Worm (Caenorhabditis elegans) whole organism, L2 larva: Measurements from ENCODE around the gene cest-7.

Experiments
- C34F6.9 ChIP-seq: fragments of 150-350 bp; optimal IDR thresholded peaks from 2 replicates; lab custom pipeline; 2014; ENCODE audit warnings: missing biosample characterization, missing genetic modification characterization
- F13H6.1 ChIP-seq: sonication (generic microtip); optimal IDR thresholded peaks from 2 replicates; lab custom pipeline; 2016; ENCODE audit warnings: missing genetic modification characterization, missing compliant biosample characterization
- R02D3.7 ChIP-seq: fragments of 150-350 bp; optimal IDR thresholded peaks from 2 replicates; lab custom pipeline; 2014; ENCODE audit warnings: missing biosample characterization, missing genetic modification characterization
- ZK546.5 ChIP-seq: sonication (generic microtip); optimal IDR thresholded peaks from 2 replicates; lab custom pipeline; 2017; ENCODE audit warnings: missing biosample characterization, missing genetic modification characterization
- ceh-16 ChIP-seq: fragments of 150-350 bp; optimal IDR thresholded peaks from 2 replicates; lab custom pipeline; 2014; ENCODE audit warnings: missing biosample characterization, missing genetic modification characterization
- crh-2 ChIP-seq: sonication (generic microtip); optimal IDR thresholded peaks from 2 replicates; lab custom pipeline; 2017; ENCODE audit warnings: missing biosample characterization, missing genetic modification characterization
- egl-27 ChIP-seq: sonication (generic microtip); optimal IDR thresholded peaks from 3 replicates; lab custom pipeline; 2017; ENCODE audit warnings: missing biosample characterization, missing genetic modification reagents, missing genetic modification characterization
- fos-1 ChIP-seq: fragments of 150-350 bp; optimal IDR thresholded peaks from 2 replicates; lab custom pipeline; 2014; ENCODE audit warnings: missing biosample characterization, missing genetic modification characterization
- gmeb-1 ChIP-seq: fragments of 150-350 bp; optimal IDR thresholded peaks from 2 replicates; lab custom pipeline; 2014; ENCODE audit warnings: missing biosample characterization, missing genetic modification characterization
- lin-11 ChIP-seq: fragments of 150-350 bp; sonication (generic microtip); optimal IDR thresholded peaks from 2 replicates; lab custom pipeline; 2014; ENCODE audit warnings: missing biosample characterization, missing genetic modification characterization, inconsistent platforms, mixed read lengths
- lsy-2 ChIP-seq, 2 experiments: fragments of 150-350 bp in 1 of 2; sonication (generic microtip) in 1 of 2; optimal IDR thresholded peaks; 2 replicates each; lab custom pipeline; 2014 to 2017; ENCODE audit warnings: missing biosample characterization in 2 of 2, missing genetic modification characterization in 2 of 2
- mdl-1 ChIP-seq, 2 experiments: fragments of 150-350 bp in 1 of 2; sonication (generic microtip) in 1 of 2; optimal IDR thresholded peaks; 2 replicates each; lab custom pipeline; 2017; ENCODE audit warnings: missing biosample characterization in 2 of 2, missing genetic modification characterization in 2 of 2
- nhr-11 ChIP-seq: fragments of 150-350 bp; optimal IDR thresholded peaks from 2 replicates; lab custom pipeline; 2014; ENCODE audit warnings: missing biosample characterization, missing genetic modification characterization
- nhr-129 ChIP-seq: fragments of 150-350 bp; optimal IDR thresholded peaks from 2 replicates; lab custom pipeline; 2014; ENCODE audit warnings: missing biosample characterization, missing genetic modification characterization
- nhr-21 ChIP-seq: fragments of 150-350 bp; optimal IDR thresholded peaks from 2 replicates; lab custom pipeline; 2014; ENCODE audit warnings: missing biosample characterization, missing genetic modification characterization
- nhr-23 ChIP-seq: fragments of 150-350 bp; optimal IDR thresholded peaks from 2 replicates; lab custom pipeline; 2014; ENCODE audit warnings: missing biosample characterization, missing genetic modification reagents, missing genetic modification characterization
- peb-1 ChIP-seq: fragments of 150-350 bp; optimal IDR thresholded peaks from 2 replicates; lab custom pipeline; 2014; ENCODE audit warnings: missing biosample characterization, missing genetic modification characterization
- sem-4 ChIP-seq: fragments of 150-350 bp; optimal IDR thresholded peaks from 2 replicates; lab custom pipeline; 2014; ENCODE audit warnings: missing biosample characterization, missing genetic modification reagents, missing genetic modification characterization
- snpc-4 ChIP-seq: fragments of 150-350 bp; optimal IDR thresholded peaks from 2 replicates; lab custom pipeline; 2014; ENCODE audit warnings: missing biosample characterization, missing genetic modification characterization
- unc-62 ChIP-seq: fragments of 150-350 bp; optimal IDR thresholded peaks from 2 replicates; lab custom pipeline; 2014; ENCODE audit warnings: missing biosample characterization, missing genetic modification reagents, missing genetic modification characterization
- ztf-4 ChIP-seq: fragments of 150-350 bp; optimal IDR thresholded peaks from 2 replicates; lab custom pipeline; 2014; ENCODE audit warnings: missing biosample characterization, missing genetic modification characterization

cest-7 gene

ce11 chrX:12275577-12275976 lies 45.8 kb downstream of the cest-7 start, which contains the start of gene C04B4.6:
C04B4.6 (minus strand) TSS chrX:12275677.
- no peak for TF ChIP-seq crh-2
- no peak for TF ChIP-seq F13H6.1 (tag; lab: Kevin White, UChicago)

- TF ChIP-seq sem-4 (no peak), unc-62 (GFP tag; lab: Kevin White, UChicago) (no peak), snpc-4 (tag; lab: Kevin White, UChicago) (no peak), F13H6.1 (tag; lab: Kevin White, UChicago) (no peak), R02D3.7 (tag; lab: Kevin White, UChicago) (no peak), lin-11 (no peak), peb-1 (tag; lab: Kevin White, UChicago) (no peak), ceh-16 (tag; lab: Kevin White, UChicago) (no peak), nhr-129 (no peak), ztf-4 (tag; lab: Kevin White, UChicago) (no peak), nhr-11 (tag; lab: Kevin White, UChicago) (no peak), mdl-1 (tag; optimal IDR thresholded peaks at IDR 0.05; lab: Kevin White, UChicago) (no peak), nhr-21 (tag; lab: Kevin White, UChicago) (no peak), ZK546.5 (tag; lab: Kevin White, UChicago) (no peak), nhr-23 (tag; lab: Kevin White, UChicago) (no peak), C34F6.9 (tag; lab: Kevin White, UChicago) (no peak), egl-27 (tag; lab: Kevin White, UChicago) (no peak), lsy-2 (tag; optimal IDR thresholded peaks at IDR 0.05; lab: Kevin White, UChicago) (no peak), gmeb-1 (tag; lab: Kevin White, UChicago) (no peak), fos-1 (tag; lab: Kevin White, UChicago) (no peak)
These were observed 50.7 kb downstream of the cest-7 start, which contains the start of gene C04B4.1 for ce11 chrX:12280477-12280876. C04B4.1 (plus strand) TSS chrX:12280777.
